Worm (Caenorhabditis elegans) whole organism, early embryonic: ENCODE results near the gene unc-26.

ENCODE experiments used
- B0310.2 ChIP-seq: sonication (generic microtip); optimal IDR thresholded peaks from 2 replicates; lab custom pipeline; 2016; ENCODE audit warnings: mild to moderate bottlenecking, missing genetic modification characterization, missing compliant biosample characterization
- F13C5.2 ChIP-seq: sonication (generic microtip); optimal IDR thresholded peaks from 2 replicates; lab custom pipeline; 2017; ENCODE audit warnings: mild to moderate bottlenecking, missing genetic modification characterization, inconsistent platforms, missing compliant biosample characterization
- aly-1 ChIP-seq: sonication (generic microtip); optimal IDR thresholded peaks from 2 replicates; lab custom pipeline; 2016; ENCODE audit warnings: missing genetic modification characterization, missing compliant biosample characterization
- ama-1 ChIP-seq: fragments of 150-350 bp; optimal IDR thresholded peaks from 2 replicates; lab custom pipeline; 2014
- ceh-13 ChIP-seq: fragments of 200-800 bp; sonication (Bioruptor generic); optimal IDR thresholded peaks from 2 replicates; lab custom pipeline; 2018; ENCODE audit warnings: mild to moderate bottlenecking, missing genetic modification characterization, missing compliant biosample characterization
- ceh-36 ChIP-seq: sonication (generic microtip); optimal IDR thresholded peaks from 2 replicates; lab custom pipeline; 2016; ENCODE audit warnings: missing genetic modification characterization, inconsistent platforms, missing compliant biosample characterization
- ets-7 ChIP-seq: sonication (generic microtip); optimal IDR thresholded peaks from 2 replicates; lab custom pipeline; 2016; ENCODE audit warnings: missing genotype, missing genetic modification characterization, missing compliant biosample characterization
- flt-1 ChIP-seq: fragments of 200-800 bp; sonication (Bioruptor generic); IDR thresholded peaks from 2 replicates; pipeline ENCODE4 v1.3.6; 2022; ENCODE audit warnings: missing genetic modification characterization, missing compliant biosample characterization
- hmbx-1 ChIP-seq: sonication (generic microtip); optimal IDR thresholded peaks from 2 replicates; lab custom pipeline; 2016; ENCODE audit warnings: mild to moderate bottlenecking, missing genetic modification characterization, missing compliant biosample characterization
- hmg-4 ChIP-seq: fragments of 200-800 bp; sonication (Bioruptor generic); optimal IDR thresholded peaks from 2 replicates; lab custom pipeline; 2018; ENCODE audit warnings: mild to moderate bottlenecking, missing genetic modification characterization, missing compliant biosample characterization
- hnd-1 ChIP-seq: sonication (generic microtip); optimal IDR thresholded peaks from 2 replicates; lab custom pipeline; 2016; ENCODE audit warnings: missing genetic modification characterization, missing compliant biosample characterization
- pes-1 ChIP-seq: fragments of 200-800 bp; sonication (Bioruptor generic); IDR thresholded peaks from 2 replicates; pipeline ENCODE4 v1.3.6; 2022; ENCODE audit warnings: missing genetic modification reagents, missing genetic modification characterization, missing compliant biosample characterization
- scrt-1 ChIP-seq: fragments of 200-800 bp; sonication (Bioruptor generic); IDR thresholded peaks from 2 replicates; pipeline ENCODE4 v1.3.6; 2022; ENCODE audit warnings: missing genetic modification characterization, missing compliant biosample characterization
- sea-1 ChIP-seq: fragments of 200-800 bp; sonication (Bioruptor generic); conservative IDR thresholded peaks from 2 replicates; pipeline ENCODE4 v1.3.6; 2022; ENCODE audit warnings: missing genetic modification characterization, missing compliant biosample characterization
- tbx-11 ChIP-seq: fragments of 200-800 bp; sonication (Bioruptor generic); IDR thresholded peaks from 2 replicates; pipeline ENCODE4 v1.3.6; 2022; ENCODE audit warnings: missing genetic modification characterization, missing compliant biosample characterization
- tbx-37 ChIP-seq: fragments of 200-800 bp; sonication (Bioruptor generic); conservative IDR thresholded peaks from 2 replicates; pipeline ENCODE4 v1.3.6; 2022; ENCODE audit warnings: missing genetic modification reagents, missing genetic modification characterization, missing compliant biosample characterization
- tra-4 ChIP-seq: sonication (generic microtip); optimal IDR thresholded peaks from 2 replicates; lab custom pipeline; 2017; ENCODE audit warnings: missing genetic modification characterization, missing compliant biosample characterization

unc-26 gene

DNA sequence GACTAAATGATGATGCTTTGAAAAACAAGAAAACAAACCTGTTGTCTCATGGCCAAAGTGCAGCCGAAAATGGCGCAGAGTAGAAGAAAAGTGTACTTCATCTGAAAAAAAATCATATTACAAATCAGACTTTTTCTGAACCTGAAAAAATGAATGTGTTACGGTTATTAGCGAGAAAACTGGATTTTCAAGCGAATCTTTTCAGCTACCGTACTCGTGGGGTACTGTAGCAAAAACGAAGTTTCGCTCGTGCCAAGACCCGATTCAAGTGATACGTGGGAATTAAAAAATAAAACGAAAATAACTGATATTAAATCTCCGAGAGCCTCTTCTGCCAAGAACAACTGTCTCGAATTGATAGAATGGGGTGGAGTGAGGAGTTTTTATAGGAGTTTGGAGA is 20.1 kb downstream of the unc-26 start, which contains the start of gene ttr-51:
Gene ttr-51 (minus strand): TSS at position 101 of the 400 bp plus-strand sequence.
- TF ChIP-seq pes-1 (GFP tag; lab: Robert Waterston, UW) (no peak), hmbx-1 (tag; lab: Kevin White, UChicago) (no peak), scrt-1 (GFP tag; lab: Robert Waterston, UW) (no peak), tbx-37 (no peak), ets-7 (tag; lab: Kevin White, UChicago) (no peak)

DNA sequence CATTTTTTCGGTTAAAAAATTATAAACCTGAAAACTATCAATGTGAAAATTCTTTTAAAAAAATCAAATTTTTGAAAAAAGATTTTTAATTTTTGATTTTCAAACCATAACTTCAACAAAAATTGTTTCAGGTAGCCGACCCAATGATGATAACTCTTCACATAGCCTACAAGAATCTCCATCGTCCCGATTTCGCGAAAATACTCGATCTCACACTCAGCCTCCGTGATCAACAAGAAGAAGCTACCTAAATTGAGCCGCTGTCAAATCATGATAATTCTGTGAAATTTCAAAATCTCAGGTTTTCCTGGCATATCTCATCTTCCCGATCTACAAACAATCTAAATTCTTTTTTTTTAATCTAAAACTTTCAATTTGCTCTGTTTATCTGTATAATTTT is 22.1 kb downstream of the unc-26 start:
- no peak for TF ChIP-seq ceh-13 (GFP tag; lab: Kevin White, UChicago)

DNA sequence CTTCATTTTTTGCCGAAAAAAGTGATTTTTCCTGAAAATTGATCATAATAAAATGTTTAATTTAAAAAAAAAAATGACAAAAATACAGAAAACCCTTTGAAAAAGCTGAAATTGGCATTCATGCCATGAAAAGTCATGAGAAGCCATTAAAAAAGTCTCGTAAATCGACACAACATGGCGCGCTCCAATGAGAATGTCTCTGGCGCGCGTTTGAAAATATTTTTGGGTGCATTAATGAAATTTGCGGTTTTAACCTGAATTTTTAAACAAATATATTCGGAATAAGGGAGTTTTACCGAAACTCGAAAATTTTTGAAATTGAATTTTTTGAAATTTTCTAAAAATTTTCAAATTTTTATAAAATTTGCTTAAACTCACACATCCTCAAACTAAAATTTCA is 24.5 kb downstream of the unc-26 start:
- TF ChIP-seq ceh-36 (no peak), tbx-37 (no peak), pes-1 (GFP tag; lab: Robert Waterston, UW) (no peak), scrt-1 (GFP tag; lab: Robert Waterston, UW) (no peak), ceh-13 (GFP tag; lab: Kevin White, UChicago) (no peak), ets-7 (tag; lab: Kevin White, UChicago) (no peak), sea-1 (GFP tag; lab: Robert Waterston, UW) (no peak), F13C5.2 (no peak), hmg-4 (GFP tag; lab: Kevin White, UChicago) (no peak), flt-1 (GFP tag; lab: Robert Waterston, UW) (no peak), B0310.2 (tag; lab: Kevin White, UChicago) (no peak), aly-1 (tag; lab: Kevin White, UChicago) (no peak), tra-4 (tag; lab: Kevin White, UChicago) (no peak), tbx-11 (GFP tag; lab: Robert Waterston, UW) (no peak), ama-1 (lab: Kevin White, UChicago) (no peak), hnd-1 (tag; lab: Kevin White, UChicago) (no peak), hmbx-1 (tag; lab: Kevin White, UChicago) (no peak)

DNA sequence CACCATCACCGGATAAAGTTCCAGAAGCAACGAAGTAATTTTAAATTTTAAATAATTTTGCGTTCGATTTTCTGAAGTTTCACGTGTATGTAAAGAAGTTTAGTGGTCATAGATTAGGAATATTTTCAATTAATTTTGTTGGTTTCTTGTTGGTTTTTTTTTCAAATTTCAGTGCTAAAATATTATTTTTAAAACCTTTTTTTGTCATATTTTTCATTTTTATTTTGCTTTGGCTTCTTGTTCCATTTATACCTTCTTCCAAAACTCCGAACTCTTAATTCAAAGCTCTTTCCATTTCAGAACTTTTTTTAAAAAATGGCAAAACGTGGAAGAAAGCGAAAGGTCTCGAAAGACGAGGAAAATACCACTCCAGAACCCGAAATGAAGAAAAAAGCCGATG is 25.4 kb downstream of the unc-26 start, which contains the start of gene JC8.7:
Gene JC8.7 (plus strand): TSS at position 301 of the 400 bp plus-strand sequence.
- TF ChIP-seq scrt-1 (GFP tag; lab: Robert Waterston, UW) (no peak), aly-1 (tag; lab: Kevin White, UChicago) (no peak), flt-1 (GFP tag; lab: Robert Waterston, UW) (no peak), tra-4 (tag; lab: Kevin White, UChicago) (no peak), ama-1 (lab: Kevin White, UChicago) (no peak), ceh-13 (GFP tag; lab: Kevin White, UChicago) (no peak), sea-1 (GFP tag; lab: Robert Waterston, UW) (no peak), F13C5.2 (no peak), hmg-4 (GFP tag; lab: Kevin White, UChicago) (no peak), tbx-11 (GFP tag; lab: Robert Waterston, UW) (no peak), B0310.2 (tag; lab: Kevin White, UChicago) (no peak), ets-7 (tag; lab: Kevin White, UChicago) (no peak), hnd-1 (tag; lab: Kevin White, UChicago) (no peak), tbx-37 (no peak), hmbx-1 (tag; lab: Kevin White, UChicago) (no peak), pes-1 (GFP tag; lab: Robert Waterston, UW) (no peak), ceh-36 (no peak)

DNA sequence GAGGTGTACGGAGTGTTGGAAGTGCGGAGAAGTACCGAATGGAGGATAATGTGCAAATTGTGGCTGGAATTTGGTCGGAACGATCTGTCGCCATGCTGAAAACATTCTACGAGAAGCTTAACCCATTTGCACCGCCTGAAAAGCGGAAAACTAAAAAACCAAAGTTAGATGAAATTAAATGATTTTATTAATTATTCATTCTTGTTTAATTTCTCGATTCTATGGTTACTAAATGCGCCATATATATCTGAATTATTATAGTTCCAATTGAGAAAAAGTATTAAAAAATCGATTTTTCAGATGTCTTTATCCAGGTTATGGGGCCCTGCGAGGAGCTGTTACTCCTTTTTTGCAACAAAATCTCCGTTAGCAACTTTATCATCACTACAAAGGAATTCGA is 28.3 kb downstream of the unc-26 start, which contains the start of gene cox-11:
Gene cox-11 (plus strand): TSS at position 301 of the 400 bp plus-strand sequence.
- TF ChIP-seq aly-1 (tag; lab: Kevin White, UChicago): no peak
- 0 out of 2 replicates have a peak, but pooled peaks have one; percentile 7 for TF ChIP-seq scrt-1 (GFP tag; lab: Robert Waterston, UW)
- no peak for TF ChIP-seq tbx-11 (GFP tag; lab: Robert Waterston, UW)
- TF ChIP-seq sea-1 (GFP tag; lab: Robert Waterston, UW): no peak
- no peak for TF ChIP-seq pes-1 (GFP tag; lab: Robert Waterston, UW)
- TF ChIP-seq tbx-37: no peak
- TF ChIP-seq flt-1 (GFP tag; lab: Robert Waterston, UW): no peak

DNA sequence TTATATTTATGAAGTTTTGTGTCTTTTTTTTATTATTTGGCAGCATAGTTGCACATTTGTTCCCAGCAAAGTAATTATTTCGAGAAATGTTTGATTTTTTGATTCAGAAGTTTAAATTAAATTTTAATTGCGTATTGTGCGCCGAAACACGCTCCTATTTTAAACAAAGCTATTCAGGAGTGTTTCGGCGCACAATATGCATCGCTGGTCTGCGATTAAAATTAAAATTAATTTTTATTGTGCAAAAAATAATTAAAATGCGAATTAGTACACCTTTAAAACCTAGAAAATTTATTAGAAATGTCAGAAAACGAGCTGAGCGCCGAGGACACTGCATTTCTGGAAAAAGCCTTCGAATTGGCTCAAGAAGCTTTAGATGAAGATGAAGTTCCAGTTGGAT is 28.9 kb downstream of the unc-26 start, which contains the start of gene JC8.4:
Gene JC8.4 (plus strand): TSS at position 301 of the 400 bp plus-strand sequence.
- no peak for TF ChIP-seq tra-4 (tag; lab: Kevin White, UChicago)
- TF ChIP-seq pes-1 (GFP tag; lab: Robert Waterston, UW): no peak
- TF ChIP-seq B0310.2 (tag; lab: Kevin White, UChicago): no peak
- TF ChIP-seq ceh-13 (GFP tag; lab: Kevin White, UChicago): no peak
- TF ChIP-seq tbx-37: no peak
- TF ChIP-seq hnd-1 (tag; lab: Kevin White, UChicago): no peak
- no peak for TF ChIP-seq hmg-4 (GFP tag; lab: Kevin White, UChicago)
- TF ChIP-seq scrt-1 (GFP tag; lab: Robert Waterston, UW): no peak
- no peak for TF ChIP-seq sea-1 (GFP tag; lab: Robert Waterston, UW)
- no peak for TF ChIP-seq hmbx-1 (tag; lab: Kevin White, UChicago)
- TF ChIP-seq tbx-11 (GFP tag; lab: Robert Waterston, UW): no peak
- no peak for TF ChIP-seq flt-1 (GFP tag; lab: Robert Waterston, UW)
- TF ChIP-seq F13C5.2: no peak
- TF ChIP-seq ama-1 (lab: Kevin White, UChicago): no peak
- no peak for TF ChIP-seq aly-1 (tag; lab: Kevin White, UChicago)
- no peak for TF ChIP-seq ceh-36
- TF ChIP-seq ets-7 (tag; lab: Kevin White, UChicago): no peak

DNA sequence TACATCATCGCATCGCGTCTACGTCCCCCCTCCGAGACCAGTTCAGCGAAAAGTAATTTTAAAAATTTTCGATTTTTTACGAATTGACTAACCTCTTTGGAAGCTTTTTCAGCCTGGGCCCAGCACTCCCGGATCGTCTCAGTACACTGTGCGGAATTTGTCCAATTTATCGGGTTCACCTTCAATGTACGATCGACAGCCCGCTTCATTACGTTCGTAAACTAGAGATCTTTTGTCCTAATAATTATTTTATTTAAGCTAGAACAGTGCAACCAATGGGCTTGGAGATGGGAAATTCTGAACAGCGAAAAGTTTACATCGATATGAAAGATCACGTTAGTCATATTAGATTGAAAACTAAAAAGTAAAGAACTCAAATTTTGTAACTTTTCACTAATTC is 31.0 kb downstream of the unc-26 start:
- no peak for TF ChIP-seq hnd-1 (tag; lab: Kevin White, UChicago)
- TF ChIP-seq ceh-36: no peak
- TF ChIP-seq hmg-4 (GFP tag; lab: Kevin White, UChicago): no peak
- TF ChIP-seq tbx-37: no peak
- no peak for TF ChIP-seq ama-1 (lab: Kevin White, UChicago)
- TF ChIP-seq B0310.2 (tag; lab: Kevin White, UChicago): no peak
- no peak for TF ChIP-seq ceh-13 (GFP tag; lab: Kevin White, UChicago)
- TF ChIP-seq scrt-1 (GFP tag; lab: Robert Waterston, UW): no peak
- TF ChIP-seq F13C5.2: no peak
- no peak for TF ChIP-seq aly-1 (tag; lab: Kevin White, UChicago)
- no peak for TF ChIP-seq tbx-11 (GFP tag; lab: Robert Waterston, UW)
- TF ChIP-seq hmbx-1 (tag; lab: Kevin White, UChicago): no peak
- no peak for TF ChIP-seq ets-7 (tag; lab: Kevin White, UChicago)
- TF ChIP-seq pes-1 (GFP tag; lab: Robert Waterston, UW): no peak
- TF ChIP-seq sea-1 (GFP tag; lab: Robert Waterston, UW): no peak
- TF ChIP-seq tra-4 (tag; lab: Kevin White, UChicago): no peak
- TF ChIP-seq flt-1 (GFP tag; lab: Robert Waterston, UW): no peak
